Worm (Caenorhabditis elegans): ENCODE data around the gene ced-11.

Gene ced-11

ce11 chrIII:9138601-9139000 is 19.2 kb downstream of the ced-11 start, which contains the start of gene ZK512.7:
Gene ZK512.7 (minus strand): TSS chrIII:9138701.
- TF ChIP-seq pat-9 (tag; optimal IDR thresholded peaks at IDR 0.05) (no peak), ceh-2 (tag; optimal IDR thresholded peaks at IDR 0.05) (no peak), dve-1 (tag; optimal IDR thresholded peaks at IDR 0.05) (no peak), fkh-6 (tag; optimal IDR thresholded peaks at IDR 0.05) (no peak), ceh-6 (GFP tag; optimal IDR thresholded peaks at IDR 0.05) (no peak), hlh-30 (tag; optimal IDR thresholded peaks at IDR 0.05; ENCODE audit: insufficient read depth) (no peak), ceh-19 (GFP tag; optimal IDR thresholded peaks at IDR 0.05) (no peak), eyg-1 (tag; optimal IDR thresholded peaks at IDR 0.05) (no peak), ets-4 (tag; optimal IDR thresholded peaks at IDR 0.05) (no peak), K02D7.2 (tag; optimal IDR thresholded peaks at IDR 0.05) (no peak), sdc-2 (tag; optimal IDR thresholded peaks at IDR 0.05) (no peak), ref-2 (tag; optimal IDR thresholded peaks at IDR 0.05) (no peak)

DNA sequence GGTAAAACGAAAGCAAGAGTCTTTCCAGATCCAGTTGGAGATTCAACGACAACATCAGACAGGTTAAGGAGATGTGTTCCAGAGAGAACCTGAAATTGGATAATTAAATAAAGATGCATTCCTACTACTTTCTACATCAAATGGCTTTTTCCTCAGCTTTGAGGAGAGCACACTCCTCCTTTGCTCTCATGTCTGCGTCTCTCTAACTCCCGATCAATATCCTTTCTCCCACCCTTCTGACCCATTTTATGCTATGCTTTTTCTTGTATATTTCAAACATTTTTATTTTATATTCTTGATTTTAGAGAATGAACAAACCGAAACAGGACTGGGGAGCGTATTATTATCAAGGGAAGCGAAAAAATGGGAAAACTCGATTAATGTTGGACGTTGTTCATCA is 24.6 kb downstream of the ced-11 start, which contains the start of gene ZK512.11:
Gene ZK512.11 (plus strand): TSS at position 301 of the 400 bp plus-strand sequence.
- no peak for TF ChIP-seq ceh-22 (tag; optimal IDR thresholded peaks at IDR 0.05)
- peak; percentile 7 for TF ChIP-seq nfya-1 (tag; optimal IDR thresholded peaks at IDR 0.05)
- TF ChIP-seq unc-42 (tag; optimal IDR thresholded peaks at IDR 0.05) = peak; percentile 64
- peak; percentile 69 for TF ChIP-seq ceh-48 (tag; optimal IDR thresholded peaks at IDR 0.05)
- TF ChIP-seq ceh-34 (tag; optimal IDR thresholded peaks at IDR 0.05) = no peak

DNA sequence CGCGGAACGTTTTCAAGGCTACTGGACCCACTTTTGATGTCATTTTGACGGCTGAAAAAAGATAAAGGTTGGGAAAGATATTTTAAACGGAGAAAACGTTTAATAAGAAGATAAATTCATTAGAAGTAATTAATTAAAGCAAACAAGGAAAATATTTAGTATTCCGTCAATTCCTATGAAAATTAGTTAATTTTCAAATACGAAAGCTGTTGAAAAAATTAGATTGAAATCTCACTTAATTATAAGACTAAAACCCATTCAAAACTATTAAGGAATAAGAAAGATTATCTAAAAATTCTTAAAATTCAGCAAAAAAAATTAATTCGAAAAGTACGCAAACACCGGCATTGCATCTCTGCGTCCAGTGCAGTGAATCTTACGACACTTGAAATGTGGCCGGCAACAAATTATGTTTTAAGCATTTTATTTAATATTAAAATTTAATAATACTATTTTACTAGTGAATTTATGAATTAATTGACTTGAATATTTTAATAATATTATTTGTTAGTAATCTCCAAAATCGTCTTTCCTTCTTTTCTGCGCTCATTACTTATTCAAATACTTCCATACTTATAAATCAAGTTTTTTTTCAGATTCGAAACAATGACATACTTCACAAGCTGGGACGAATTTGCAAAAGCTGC is 25.5 kb downstream of the ced-11 start, which contains the start of the genes ZK512.2 and ZK512.4:
Gene ZK512.2 (minus strand): TSS at position 51 of the 647 bp plus-strand sequence.
Gene ZK512.4 (plus strand): TSS at position 597 of the 647 bp plus-strand sequence.
- TF ChIP-seq ama-1 (optimal IDR thresholded peaks at IDR 0.05) = no peak
- TF ChIP-seq unc-42 (tag; optimal IDR thresholded peaks at IDR 0.05) = peak; percentile 8

DNA sequence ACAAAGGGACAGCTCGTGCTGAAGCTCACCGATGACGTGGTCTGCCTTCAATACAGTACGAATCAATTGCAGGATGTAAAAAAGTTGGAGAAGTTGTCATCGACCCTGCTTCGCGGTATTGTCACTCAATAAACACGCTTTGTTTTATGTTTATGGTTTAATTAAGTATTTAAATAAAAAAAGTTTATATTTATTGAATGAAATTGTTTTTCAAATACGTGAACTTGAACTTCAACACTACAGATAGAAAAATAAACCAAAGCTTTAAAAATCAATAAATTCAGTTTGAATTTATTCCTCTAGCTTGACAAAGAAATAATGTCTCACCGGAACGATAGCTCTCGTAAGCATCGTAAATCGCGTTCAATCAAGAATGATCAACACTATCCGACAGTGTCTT is 26.4 kb downstream of the ced-11 start, which contains the start of gene ZK512.8:
Gene ZK512.8 (plus strand): TSS at position 301 of the 400 bp plus-strand sequence.
- TF ChIP-seq unc-86 (tag; optimal IDR thresholded peaks at IDR 0.05) (no peak), ama-1 (optimal IDR thresholded peaks at IDR 0.05) (no peak), ahr-1 (tag; optimal IDR thresholded peaks at IDR 0.05) (no peak), mec-3 (tag; optimal IDR thresholded peaks at IDR 0.05; ENCODE audit: borderline replicate concordance) (no peak), sox-2 (GFP tag; IDR thresholded peaks at IDR 0.05) (no peak), nhr-232 (tag; optimal IDR thresholded peaks at IDR 0.05) (no peak), eyg-1 (tag; optimal IDR thresholded peaks at IDR 0.05) (no peak), C08G9.2 (tag; optimal IDR thresholded peaks at IDR 0.05) (no peak), lim-6 (tag; optimal IDR thresholded peaks at IDR 0.05) (no peak), gmeb-2 (tag; optimal IDR thresholded peaks at IDR 0.05) (no peak), hlh-6 (tag; optimal IDR thresholded peaks at IDR 0.05) (no peak), pros-1 (tag; optimal IDR thresholded peaks at IDR 0.05) (no peak)

DNA sequence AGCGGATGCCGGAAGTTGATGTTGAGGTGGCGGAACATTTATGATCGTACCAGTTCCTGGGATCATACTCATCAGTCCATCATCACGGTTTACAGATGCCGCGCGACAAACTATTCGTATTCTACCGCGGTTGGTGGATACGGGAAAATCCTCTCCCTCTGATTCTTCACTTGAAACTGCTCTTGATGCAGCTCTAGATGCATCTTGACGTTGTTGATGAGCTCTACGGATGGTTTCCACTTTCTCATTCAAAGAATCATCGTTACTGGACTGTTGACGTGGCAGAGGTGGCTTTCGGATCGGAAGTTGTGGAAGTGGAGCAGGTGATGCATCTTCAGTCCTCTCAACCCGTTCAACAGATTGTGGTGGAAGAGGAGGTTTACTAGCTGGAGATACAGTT is 29.8 kb downstream of the ced-11 start:
- TF ChIP-seq rnt-1 (tag; optimal IDR thresholded peaks at IDR 0.05) (no peak), unc-86 (tag; optimal IDR thresholded peaks at IDR 0.05) (no peak), npax-4 (tag; optimal IDR thresholded peaks at IDR 0.05) (no peak), unc-3 (GFP tag; conservative IDR thresholded peaks at IDR 0.05) (no peak), unc-3 (tag; optimal IDR thresholded peaks at IDR 0.05) (no peak)

DNA sequence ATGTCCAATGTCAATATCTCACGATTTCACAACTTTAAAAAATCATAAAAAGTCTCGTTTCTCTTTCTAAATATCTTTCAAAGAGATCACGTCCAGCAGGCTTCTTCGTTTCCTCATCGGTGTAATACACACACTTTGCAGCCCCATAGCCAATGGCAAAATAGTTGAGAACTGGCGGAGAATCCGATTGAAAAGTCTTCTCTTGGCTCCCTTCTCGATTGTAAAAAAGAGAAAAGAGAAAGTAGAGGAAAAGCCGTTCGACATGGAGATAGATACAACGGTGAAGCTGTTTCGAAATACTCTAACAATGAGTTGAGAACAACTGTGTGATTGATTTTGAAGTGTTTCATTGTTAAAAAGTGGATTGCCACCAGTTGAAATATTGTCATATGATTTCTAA is 32.4 kb downstream of the ced-11 start:
- TF ChIP-seq nfya-1 (tag; optimal IDR thresholded peaks at IDR 0.05) = peak; percentile 33
- TF ChIP-seq C38D4.7 (GFP tag; optimal IDR thresholded peaks at IDR 0.05) = no peak
- peak; percentile 19 for TF ChIP-seq ceh-18 (tag; optimal IDR thresholded peaks at IDR 0.05)
